Fruit fly (Drosophila melanogaster): ENCODE results near the gene fipi.

dm6 chr2L:4687211-4687610, 106.6 kb downstream of the fipi start, which contains the start of gene Elba3:
- TF ChIP-seq sens (GFP tag) (no peak), Ptx1 (GFP tag; IDR thresholded peaks at IDR 0.05) (no peak), Opbp (GFP tag; IDR thresholded peaks at IDR 0.05; ENCODE audit: partially characterized antibody) (no peak), slbo (GFP tag; IDR thresholded peaks at IDR 0.05) (no peak)
